Fruit fly (Drosophila melanogaster): ENCODE results near the gene CG6678.

The CG6678 gene

DNA sequence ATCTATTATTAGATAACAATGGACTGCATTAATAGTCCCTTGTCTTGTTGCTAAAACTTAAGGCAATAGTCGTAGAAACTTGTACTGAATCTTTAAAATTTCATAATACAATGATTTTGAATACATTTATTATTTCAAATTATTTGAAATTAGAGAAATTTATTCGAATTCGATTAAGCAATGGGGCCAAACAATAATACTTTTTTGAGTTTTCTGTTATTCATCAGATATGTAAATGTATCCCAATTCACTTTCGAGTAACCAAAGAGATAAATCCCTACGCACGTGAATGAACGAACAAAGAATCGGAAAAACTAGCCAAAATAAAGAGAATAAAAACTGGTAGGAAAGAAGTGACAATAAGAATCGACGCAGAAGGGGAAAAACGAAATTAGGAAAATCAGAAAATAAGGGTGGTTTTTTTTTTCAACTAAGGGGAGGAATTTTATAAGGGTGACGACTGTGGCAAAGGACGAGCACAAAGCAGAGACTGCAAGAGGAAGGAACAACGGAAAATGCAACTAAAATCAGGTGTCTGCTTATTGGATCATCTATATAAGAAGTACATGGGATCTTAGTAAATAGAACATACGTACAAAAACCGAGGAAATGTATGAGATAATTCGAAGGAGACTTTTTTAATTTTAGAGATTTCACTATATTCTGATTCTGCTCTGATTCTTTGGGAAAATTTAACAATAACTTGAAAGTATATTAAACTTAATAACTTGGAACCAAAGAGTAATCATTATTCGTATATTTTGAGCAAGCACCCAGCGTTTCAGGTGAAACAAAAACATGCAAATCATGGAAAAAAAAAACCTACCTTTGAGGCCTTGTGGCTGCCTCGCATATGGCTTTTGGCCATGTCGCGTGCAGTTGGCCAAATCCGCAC, 32.0 kb upstream of the CG6678 start (continued):
- TF ChIP-seq CG16863 (GFP tag; optimal IDR thresholded peaks at IDR 0.05) = no peak
- no peak for TF ChIP-seq nom (GFP tag; optimal IDR thresholded peaks at IDR 0.05)
- no peak for TF ChIP-seq pita (GFP tag; optimal IDR thresholded peaks at IDR 0.05)
- TF ChIP-seq CG10431 (GFP tag; optimal IDR thresholded peaks at IDR 0.05) = peak; percentile 19
- no peak for TF ChIP-seq CG17912 (GFP tag; optimal IDR thresholded peaks at IDR 0.05)
- no peak for TF ChIP-seq unc-4 (GFP tag; IDR thresholded peaks at IDR 0.05; ENCODE audit: partially characterized antibody)
- TF ChIP-seq chif (GFP tag; optimal IDR thresholded peaks at IDR 0.05) = no peak
- TF ChIP-seq tap (tag; optimal IDR thresholded peaks at IDR 0.05) = no peak
- no peak for TF ChIP-seq prd (optimal IDR thresholded peaks at IDR 0.05)
- no peak for TF ChIP-seq prd (GFP tag; IDR thresholded peaks at IDR 0.05)
- TF ChIP-seq Camta (GFP tag; optimal IDR thresholded peaks at IDR 0.05) = no peak
- TF ChIP-seq hkb (optimal IDR thresholded peaks at IDR 0.05) = no peak
- TF ChIP-seq hkb (GFP tag; IDR thresholded peaks at IDR 0.05) = no peak
- no peak for TF ChIP-seq CG18619 (GFP tag; optimal IDR thresholded peaks at IDR 0.05)

DNA sequence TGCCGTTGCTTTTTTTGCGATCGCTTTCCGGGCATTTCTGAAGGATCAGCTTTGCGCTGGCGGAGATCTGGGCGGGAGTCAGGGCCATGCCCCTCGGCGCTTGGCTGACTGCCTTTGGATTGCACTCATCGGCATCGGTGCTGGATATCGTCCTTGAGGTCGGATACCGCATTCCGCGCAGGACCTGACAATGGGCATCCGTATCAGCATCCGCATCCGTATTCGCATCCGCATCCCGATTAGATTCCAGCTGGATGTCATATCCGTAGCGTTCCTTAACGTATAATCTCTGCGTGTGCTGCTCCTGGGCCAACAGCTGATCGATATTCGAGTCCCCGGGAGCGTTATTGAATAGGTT, 31.4 kb upstream of the CG6678 start:
- TF ChIP-seq CG6813 (GFP tag; optimal IDR thresholded peaks at IDR 0.05) = no peak
- TF ChIP-seq fd64A (GFP tag; optimal IDR thresholded peaks at IDR 0.05) = no peak
- no peak for TF ChIP-seq Hr39 (optimal IDR thresholded peaks at IDR 0.05)
- TF ChIP-seq ara (GFP tag; IDR thresholded peaks at IDR 0.05) = peak; percentile 32; the same call in 1 of the 2 replicates
- TF ChIP-seq CG15269 (tag; optimal IDR thresholded peaks at IDR 0.05) = no peak
- no peak for TF ChIP-seq CG15479 (GFP tag; optimal IDR thresholded peaks at IDR 0.05)
- no peak for TF ChIP-seq Ets65A (GFP tag)
- TF ChIP-seq stc (GFP tag; IDR thresholded peaks at IDR 0.05) = no peak
- no peak for TF ChIP-seq org-1 (GFP tag; optimal IDR thresholded peaks at IDR 0.05)
- TF ChIP-seq dysf (GFP tag; IDR thresholded peaks at IDR 0.05) = no peak
- peak; percentile 35; the same call in 1 of the 2 replicates for TF ChIP-seq sob (GFP tag; IDR thresholded peaks at IDR 0.05)
- peak; percentile 13 for TF ChIP-seq ac (GFP tag; optimal IDR thresholded peaks at IDR 0.05)
- TF ChIP-seq CG11093 (GFP tag; IDR thresholded peaks at IDR 0.05) = 0 out of 3 replicates have a peak, but pooled peaks have one; percentile 34
- TF ChIP-seq Opbp (GFP tag; IDR thresholded peaks at IDR 0.05; ENCODE audit: partially characterized antibody) = peak; percentile 33; the same call in 1 of the 3 replicates
- TF ChIP-seq repo (GFP tag; optimal IDR thresholded peaks at IDR 0.05) = peak; percentile 18
- no peak for TF ChIP-seq prd (optimal IDR thresholded peaks at IDR 0.05)
- 0 out of 3 replicates have a peak, but pooled peaks have one; percentile 6 for TF ChIP-seq prd (GFP tag; IDR thresholded peaks at IDR 0.05)
- TF ChIP-seq CG5180 (GFP tag; optimal IDR thresholded peaks at IDR 0.05) = no peak
- peak; percentile 65 for TF ChIP-seq Med (GFP tag)
- TF ChIP-seq sug (tag; optimal IDR thresholded peaks at IDR 0.05) = no peak
- 0 out of 3 replicates have a peak, but pooled peaks have one; percentile 29 for TF ChIP-seq mld (GFP tag; IDR thresholded peaks at IDR 0.05; ENCODE audit: partially characterized antibody)
- TF ChIP-seq yki (optimal IDR thresholded peaks at IDR 0.05) = no peak
- no peak for TF ChIP-seq MESR4 (GFP tag; optimal IDR thresholded peaks at IDR 0.05)
- no peak for TF ChIP-seq gem (tag; optimal IDR thresholded peaks at IDR 0.05)
- no peak for TF ChIP-seq ATbp (GFP tag; optimal IDR thresholded peaks at IDR 0.05)
- TF ChIP-seq corto (GFP tag; optimal IDR thresholded peaks at IDR 0.05) = no peak
- TF ChIP-seq tap (tag; optimal IDR thresholded peaks at IDR 0.05) = no peak
- no peak for TF ChIP-seq D19B (GFP tag; optimal IDR thresholded peaks at IDR 0.05)
- TF ChIP-seq Antp (GFP tag; optimal IDR thresholded peaks at IDR 0.05) = no peak
- TF ChIP-seq CG31365 (tag; optimal IDR thresholded peaks at IDR 0.05) = no peak
- TF ChIP-seq zfh1 (GFP tag; IDR thresholded peaks at IDR 0.05) = no peak
- no peak for TF ChIP-seq CG32767 (GFP tag; IDR thresholded peaks at IDR 0.05)
- no peak for TF ChIP-seq CG14441 (GFP tag; IDR thresholded peaks at IDR 0.05)
- peak; percentile 12 for TF ChIP-seq Bdp1 (GFP tag; optimal IDR thresholded peaks at IDR 0.05)
- no peak for TF ChIP-seq Elba2 (GFP tag; optimal IDR thresholded peaks at IDR 0.05)
- TF ChIP-seq dimm (GFP tag; IDR thresholded peaks at IDR 0.05) = no peak
- TF ChIP-seq salm (tag; optimal IDR thresholded peaks at IDR 0.05) = no peak
- peak; percentile 20; the same call in 1 of the 2 replicates for TF ChIP-seq sim (GFP tag; IDR thresholded peaks at IDR 0.05)
